Worm (Caenorhabditis elegans): Measurements from ENCODE around the gene H05C05.2.
A peak's percentile ranks its signal among the peaks of the same experiment; 100 is the strongest.

Gene H05C05.2

DNA sequence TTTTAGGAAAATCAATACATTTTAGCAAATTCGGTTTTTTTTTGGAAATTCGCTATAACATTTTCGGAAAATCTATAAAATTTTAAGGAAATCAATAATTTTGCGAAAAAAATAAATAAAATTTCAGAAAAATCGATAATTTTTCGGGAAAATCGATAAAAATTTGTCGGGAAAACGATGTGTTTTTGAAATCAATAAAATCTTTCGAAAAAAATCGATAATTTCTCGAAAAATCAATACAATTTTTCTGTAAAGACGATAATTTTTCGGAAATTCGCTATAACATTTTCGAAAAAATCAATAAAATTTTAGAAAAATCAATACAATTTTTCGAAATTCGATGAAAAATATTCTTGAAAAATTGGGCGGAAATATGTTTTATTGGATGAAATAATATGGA is 3.6 kb downstream of the H05C05.2 start:
- no peak for TF ChIP-seq nhr-77 (tag; optimal IDR thresholded peaks at IDR 0.05)
- TF ChIP-seq Y55F3AM.14 (GFP tag; optimal IDR thresholded peaks at IDR 0.05), result no peak
- no peak for TF ChIP-seq zag-1 (tag; optimal IDR thresholded peaks at IDR 0.05)
- no peak for TF ChIP-seq gmeb-1 (tag; optimal IDR thresholded peaks at IDR 0.05)
- TF ChIP-seq peb-1 (tag; optimal IDR thresholded peaks at IDR 0.05), result no peak
- TF ChIP-seq nhr-11 (tag; optimal IDR thresholded peaks at IDR 0.05), result no peak

DNA sequence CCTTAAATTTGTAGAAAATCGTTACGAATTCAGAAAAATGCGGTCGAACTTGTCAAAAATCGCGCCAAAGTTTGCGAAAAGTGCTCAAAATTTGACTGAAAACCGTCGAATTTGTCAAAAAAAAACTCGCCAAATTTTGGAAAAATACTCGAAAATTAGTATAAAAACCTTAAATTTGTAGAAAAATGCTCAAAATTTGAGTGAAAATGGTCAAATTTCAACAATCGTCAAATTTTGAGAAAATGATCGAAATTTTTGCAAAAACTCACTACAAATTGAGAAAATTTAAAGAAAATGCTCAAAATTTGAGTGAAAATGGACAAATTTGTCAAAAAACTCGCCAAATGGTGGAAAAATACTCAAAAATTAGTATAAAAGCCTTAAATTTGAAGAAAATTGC is 13.0 kb downstream of the H05C05.2 start:
- no peak for TF ChIP-seq nhr-6 (tag; optimal IDR thresholded peaks at IDR 0.05)
- no peak for TF ChIP-seq sem-4 (tag; optimal IDR thresholded peaks at IDR 0.05)
- no peak for TF ChIP-seq peb-1 (tag; optimal IDR thresholded peaks at IDR 0.05)
- no peak for TF ChIP-seq ztf-1 (GFP tag; conservative IDR thresholded peaks at IDR 0.05)
- TF ChIP-seq gmeb-1 (tag; optimal IDR thresholded peaks at IDR 0.05), result no peak
- TF ChIP-seq nhr-77 (tag; optimal IDR thresholded peaks at IDR 0.05), result no peak
- no peak for TF ChIP-seq nhr-11 (tag; optimal IDR thresholded peaks at IDR 0.05)
- no peak for TF ChIP-seq ceh-16 (tag; optimal IDR thresholded peaks at IDR 0.05)
- no peak for TF ChIP-seq snpc-4 (tag; optimal IDR thresholded peaks at IDR 0.05)
- no peak for TF ChIP-seq fos-1 (tag; optimal IDR thresholded peaks at IDR 0.05)
- no peak for TF ChIP-seq sma-9 (GFP tag; optimal IDR thresholded peaks at IDR 0.05)
- TF ChIP-seq sma-9 (tag; optimal IDR thresholded peaks at IDR 0.05), result no peak
- no peak for TF ChIP-seq lin-13 (GFP tag; optimal IDR thresholded peaks at IDR 0.05)
- no peak for TF ChIP-seq unc-62 (GFP tag; optimal IDR thresholded peaks at IDR 0.05)
- no peak for TF ChIP-seq mdl-1 (tag; optimal IDR thresholded peaks at IDR 0.05)
- TF ChIP-seq nhr-12 (tag; optimal IDR thresholded peaks at IDR 0.05), result no peak
- no peak for TF ChIP-seq nhr-23 (tag; optimal IDR thresholded peaks at IDR 0.05)

DNA sequence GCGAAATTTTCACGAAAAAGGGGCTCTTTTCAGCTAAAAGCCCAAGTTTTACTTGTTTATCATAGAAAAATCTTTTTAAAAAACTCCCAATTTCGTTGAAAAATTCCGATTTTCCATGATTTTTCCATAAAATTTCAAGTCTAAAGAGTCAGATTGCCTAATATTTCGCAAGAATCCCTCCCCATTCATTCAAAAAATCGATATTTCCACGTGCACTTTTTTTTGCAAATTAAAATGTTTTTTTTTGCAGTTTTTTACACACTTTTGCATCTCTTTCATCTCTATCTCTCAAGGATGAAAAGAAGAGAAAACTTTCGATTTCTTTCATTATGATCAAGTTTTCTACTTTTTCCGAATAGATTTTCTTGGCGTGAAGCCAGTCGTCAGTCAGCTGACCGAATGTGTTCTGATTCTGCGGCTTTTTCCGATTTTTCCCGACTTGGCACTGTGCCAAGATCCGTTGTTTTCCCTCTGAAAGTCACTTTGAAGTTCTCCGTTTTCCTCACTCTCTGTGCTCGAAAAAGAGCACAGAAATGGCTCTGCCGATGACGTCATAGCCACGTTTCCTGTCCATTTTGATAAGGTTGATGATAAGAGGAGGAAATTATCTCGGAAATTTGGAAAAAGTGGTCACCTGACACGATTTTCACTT is 17.0 kb downstream of the H05C05.2 start:
- TF ChIP-seq egl-27 (tag; optimal IDR thresholded peaks at IDR 0.05) (no peak), gmeb-1 (tag; optimal IDR thresholded peaks at IDR 0.05) (no peak), R02D3.7 (tag; optimal IDR thresholded peaks at IDR 0.05) (no peak), nhr-25 (tag; optimal IDR thresholded peaks at IDR 0.05) (peak; percentile 62), skn-1 (tag; optimal IDR thresholded peaks at IDR 0.05) (no peak), nhr-129 (tag; optimal IDR thresholded peaks at IDR 0.05) (peak; percentile 76), fos-1 (tag; optimal IDR thresholded peaks at IDR 0.05) (peak; percentile 65), mdl-1 (tag; optimal IDR thresholded peaks at IDR 0.05) (no peak), mab-5 (tag; optimal IDR thresholded peaks at IDR 0.05) (no peak), mbf-1 (tag; optimal IDR thresholded peaks at IDR 0.05) (no peak), nhr-23 (tag; optimal IDR thresholded peaks at IDR 0.05) (no peak), blmp-1 (tag; optimal IDR thresholded peaks at IDR 0.05; ENCODE audit: insufficient read depth) (peak; percentile 64), C34F6.9 (tag; optimal IDR thresholded peaks at IDR 0.05) (peak; percentile 2), sma-9 (GFP tag; optimal IDR thresholded peaks at IDR 0.05) (peak; percentile 37), sma-9 (tag; optimal IDR thresholded peaks at IDR 0.05) (no peak), unc-55 (GFP tag; optimal IDR thresholded peaks at IDR 0.05) (peak; percentile 44), snpc-4 (tag; optimal IDR thresholded peaks at IDR 0.05) (no peak), nhr-6 (tag; optimal IDR thresholded peaks at IDR 0.05) (no peak), sem-4 (tag; optimal IDR thresholded peaks at IDR 0.05) (peak; percentile 6), lsy-2 (tag; optimal IDR thresholded peaks at IDR 0.05) (peak in 1 of 2 experiments; percentile 12), lin-11 (tag; optimal IDR thresholded peaks at IDR 0.05) (no peak), crh-2 (tag; optimal IDR thresholded peaks at IDR 0.05) (peak; percentile 86), ztf-4 (tag; optimal IDR thresholded peaks at IDR 0.05) (no peak), elt-1 (tag; optimal IDR thresholded peaks at IDR 0.05) (no peak), lin-39 (tag; optimal IDR thresholded peaks at IDR 0.05) (no peak), F13H6.1 (tag; optimal IDR thresholded peaks at IDR 0.05) (peak; percentile 35), Y55F3AM.14 (GFP tag; optimal IDR thresholded peaks at IDR 0.05) (no peak)

ce11 chrIII:2947251-2947650 is 18.2 kb downstream of the H05C05.2 start:
- TF ChIP-seq nhr-23 (tag; optimal IDR thresholded peaks at IDR 0.05) (no peak), sma-9 (GFP tag; optimal IDR thresholded peaks at IDR 0.05) (peak; percentile 28), sma-9 (tag; optimal IDR thresholded peaks at IDR 0.05) (no peak), nhr-25 (tag; optimal IDR thresholded peaks at IDR 0.05) (peak; percentile 32), mdl-1 (tag; optimal IDR thresholded peaks at IDR 0.05) (peak; percentile 2 to 10), F13H6.1 (tag; optimal IDR thresholded peaks at IDR 0.05) (peak; percentile 38), lsy-2 (tag; optimal IDR thresholded peaks at IDR 0.05) (peak in 1 of 2 experiments; percentile 50), unc-55 (GFP tag; optimal IDR thresholded peaks at IDR 0.05) (peak; percentile 22), C34F6.9 (tag; optimal IDR thresholded peaks at IDR 0.05) (peak; percentile 53), ceh-16 (tag; optimal IDR thresholded peaks at IDR 0.05) (peak; percentile 12), ZK546.5 (tag; optimal IDR thresholded peaks at IDR 0.05) (no peak), ztf-4 (tag; optimal IDR thresholded peaks at IDR 0.05) (no peak), ama-1 (optimal IDR thresholded peaks at IDR 0.05) (no peak), ztf-11 (tag; optimal IDR thresholded peaks at IDR 0.05) (no peak)
